Fruit fly (Drosophila melanogaster): Measurements from ENCODE around the gene Gyc89Da.

The Gyc89Da gene

DNA sequence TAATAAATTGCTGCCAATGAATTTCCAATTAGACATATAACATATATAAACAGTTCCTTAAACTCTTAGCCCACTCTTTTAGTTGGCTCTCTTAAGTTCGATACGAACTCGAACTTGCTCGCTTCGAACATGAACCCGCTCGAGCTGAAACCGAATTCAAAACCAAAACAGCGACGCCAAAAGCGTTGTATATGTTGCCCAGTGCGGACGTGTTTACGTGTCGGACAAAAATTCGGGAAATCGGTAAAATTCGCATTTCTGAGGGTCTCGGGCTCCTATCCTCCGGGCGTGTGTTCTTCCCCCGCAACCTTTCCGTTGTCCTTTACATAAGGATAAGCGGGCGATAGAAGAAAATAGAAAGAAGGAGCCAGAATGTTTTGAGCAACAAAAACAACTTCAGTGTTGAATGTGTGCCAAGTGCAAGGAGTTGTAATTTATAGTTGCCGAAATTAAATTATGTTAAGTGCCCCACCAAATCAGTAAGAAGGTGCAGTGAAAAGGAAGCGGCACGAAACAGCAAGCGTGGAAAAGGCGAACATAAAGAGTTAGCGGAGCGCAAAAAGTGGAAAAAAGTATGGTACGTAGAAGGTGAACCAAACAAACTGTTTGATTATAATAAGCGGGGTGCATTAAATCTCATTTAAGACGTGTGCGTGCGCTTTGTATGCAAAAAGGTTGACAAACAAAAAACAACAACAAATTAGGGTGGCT is 30.3 kb downstream of the Gyc89Da start, which contains the start of gene CG42342:
Gene CG42342 (plus strand): TSS at position 176 of the 711 bp plus-strand sequence.
- TF ChIP-seq psq (GFP tag; optimal IDR thresholded peaks at IDR 0.05) (peak; percentile 60), Abd-B (GFP tag; optimal IDR thresholded peaks at IDR 0.05) (no peak), Vsx2 (GFP tag; optimal IDR thresholded peaks at IDR 0.05; ENCODE audit: partially characterized antibody) (peak; percentile 10)

DNA sequence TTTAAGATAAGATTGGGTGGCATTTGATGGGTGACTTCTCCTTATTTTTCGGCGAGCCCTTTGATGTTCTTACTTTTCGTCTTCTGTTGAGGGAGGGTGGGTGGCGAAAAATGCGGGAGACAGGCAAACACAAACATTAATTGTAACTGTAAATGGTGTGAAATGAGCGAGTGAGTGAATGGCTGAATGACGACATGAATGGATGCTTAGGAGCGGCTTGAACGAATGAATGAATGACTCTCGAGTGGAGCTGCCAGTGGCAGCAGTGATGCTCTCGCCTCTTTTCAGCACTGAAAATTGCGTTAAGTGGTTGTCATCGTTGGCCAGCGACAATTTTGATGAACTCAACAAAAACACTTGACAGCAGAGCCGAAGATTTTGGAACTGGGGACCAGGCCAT is 32.1 kb downstream of the Gyc89Da start:
- TF ChIP-seq Myc (optimal IDR thresholded peaks at IDR 0.05) (no peak), CG32264 (GFP tag; optimal IDR thresholded peaks at IDR 0.05) (no peak), OdsH (GFP tag; optimal IDR thresholded peaks at IDR 0.05) (no peak), CrebA (GFP tag; optimal IDR thresholded peaks at IDR 0.05; ENCODE audit: borderline replicate concordance) (no peak), Mio (GFP tag; optimal IDR thresholded peaks at IDR 0.05) (no peak), tai (GFP tag; optimal IDR thresholded peaks at IDR 0.05) (no peak), fru (GFP tag; optimal IDR thresholded peaks at IDR 0.05) (no peak), CG9705 (GFP tag; optimal IDR thresholded peaks at IDR 0.05) (no peak), h (GFP tag; optimal IDR thresholded peaks at IDR 0.05) (no peak)

DNA sequence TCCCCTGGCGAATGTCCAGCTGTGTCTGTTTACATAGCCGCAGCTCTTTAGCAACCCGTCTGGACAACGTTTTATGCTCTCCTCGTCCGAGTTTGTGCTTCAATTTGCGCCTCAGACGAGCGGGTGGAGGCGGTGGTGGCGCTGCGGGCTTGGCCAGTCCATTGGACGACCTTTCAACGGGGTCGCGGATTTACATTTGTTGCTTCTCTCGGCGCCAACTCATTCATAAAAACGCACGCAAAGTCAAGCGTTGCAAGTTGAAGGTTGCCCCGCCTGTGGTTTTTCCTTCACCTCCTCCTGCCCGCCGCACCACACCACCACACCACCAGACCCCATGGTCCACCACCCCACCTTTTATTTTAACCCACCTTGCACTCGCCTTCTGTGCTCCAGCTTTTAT is 35.3 kb downstream of the Gyc89Da start:
- no peak for TF ChIP-seq Dif (GFP tag; optimal IDR thresholded peaks at IDR 0.05; ENCODE audit: partially characterized antibody)
- no peak for TF ChIP-seq Hr78 (GFP tag; optimal IDR thresholded peaks at IDR 0.05)
- no peak for TF ChIP-seq lola (GFP tag; optimal IDR thresholded peaks at IDR 0.05)
- no peak for TF ChIP-seq rgr (GFP tag; optimal IDR thresholded peaks at IDR 0.05)
- no peak for TF ChIP-seq GATAd (GFP tag; optimal IDR thresholded peaks at IDR 0.05)
- TF ChIP-seq pan (optimal IDR thresholded peaks at IDR 0.05): no peak
- TF ChIP-seq dsf (GFP tag; optimal IDR thresholded peaks at IDR 0.05; ENCODE audit: borderline replicate concordance): no peak

DNA sequence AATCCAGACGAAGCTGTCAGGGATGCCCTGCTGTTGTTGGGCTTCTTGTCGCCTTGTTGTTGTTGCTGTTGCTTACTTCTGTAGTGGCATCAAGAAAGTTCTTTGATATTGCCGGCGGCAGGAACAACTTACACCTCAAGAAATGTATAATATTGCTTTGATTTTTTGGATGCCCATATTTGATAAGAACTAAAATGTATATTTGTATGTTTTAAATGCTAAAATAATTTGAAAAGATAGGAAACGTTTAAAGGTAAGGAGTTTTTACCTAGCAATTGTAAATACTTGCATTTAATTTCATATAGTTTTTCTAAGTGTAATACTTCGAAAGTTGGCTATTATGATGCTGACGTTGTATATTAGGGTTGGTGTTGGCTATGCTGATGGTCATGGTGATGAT is 37.7 kb downstream of the Gyc89Da start:
- peak; percentile 4 for TF ChIP-seq psq (GFP tag; optimal IDR thresholded peaks at IDR 0.05)
- TF ChIP-seq HLH106 (tag; optimal IDR thresholded peaks at IDR 0.05): peak; percentile 21
- TF ChIP-seq Hnf4 (GFP tag; optimal IDR thresholded peaks at IDR 0.05): peak; percentile 16
- TF ChIP-seq OdsH (GFP tag; optimal IDR thresholded peaks at IDR 0.05): peak; percentile 41
- TF ChIP-seq Dfd (GFP tag; optimal IDR thresholded peaks at IDR 0.05): no peak
- TF ChIP-seq fru (GFP tag; optimal IDR thresholded peaks at IDR 0.05): peak; percentile 36
- TF ChIP-seq foxo (GFP tag; optimal IDR thresholded peaks at IDR 0.05): peak in 1 of 2 experiments; percentile 30
- no peak for TF ChIP-seq dmrt93B (GFP tag; optimal IDR thresholded peaks at IDR 0.05)
- TF ChIP-seq h (GFP tag; optimal IDR thresholded peaks at IDR 0.05): peak; percentile 21
- peak; percentile 4 for TF ChIP-seq rgr (GFP tag; optimal IDR thresholded peaks at IDR 0.05)
- TF ChIP-seq Hr78 (GFP tag; optimal IDR thresholded peaks at IDR 0.05): no peak

DNA sequence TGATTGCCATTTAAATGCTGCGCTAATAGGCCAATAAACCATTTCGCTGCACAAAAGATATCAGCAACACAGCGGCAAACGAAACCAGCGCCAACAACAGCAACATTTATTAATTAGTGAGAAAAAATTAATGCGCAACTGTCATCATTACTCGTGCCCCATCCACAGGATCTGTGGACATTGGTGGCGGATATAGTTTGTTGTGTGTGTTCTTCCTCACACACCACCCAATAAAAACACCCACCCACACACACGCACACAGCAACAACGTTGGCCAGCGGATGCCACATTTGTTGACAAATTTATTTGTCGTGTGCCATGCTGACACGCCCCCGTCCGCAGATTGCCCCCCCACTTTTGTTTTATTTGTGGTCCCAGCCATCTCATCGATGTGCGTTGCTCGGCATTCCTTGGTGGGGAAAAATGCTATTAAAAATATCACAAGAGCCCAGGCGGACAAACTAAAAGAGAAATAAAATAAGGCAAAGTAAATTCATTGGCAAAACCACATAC is 45.8 kb downstream of the Gyc89Da start:
- TF ChIP-seq Rel (GFP tag; optimal IDR thresholded peaks at IDR 0.05) (no peak), Rel (tag; optimal IDR thresholded peaks at IDR 0.05) (no peak), Mio (GFP tag; optimal IDR thresholded peaks at IDR 0.05) (no peak), Sp1 (GFP tag; optimal IDR thresholded peaks at IDR 0.05) (no peak), Abd-B (GFP tag; optimal IDR thresholded peaks at IDR 0.05) (no peak), HLH106 (tag; optimal IDR thresholded peaks at IDR 0.05) (no peak), Vsx2 (GFP tag; optimal IDR thresholded peaks at IDR 0.05; ENCODE audit: partially characterized antibody) (no peak), ey (GFP tag; optimal IDR thresholded peaks at IDR 0.05) (no peak), CG32264 (GFP tag; optimal IDR thresholded peaks at IDR 0.05) (no peak), sage (GFP tag; optimal IDR thresholded peaks at IDR 0.05) (no peak), lola (GFP tag; optimal IDR thresholded peaks at IDR 0.05) (no peak), dmrt93B (GFP tag; optimal IDR thresholded peaks at IDR 0.05) (no peak), GATAd (GFP tag; optimal IDR thresholded peaks at IDR 0.05) (no peak), h (GFP tag; optimal IDR thresholded peaks at IDR 0.05) (no peak)

DNA sequence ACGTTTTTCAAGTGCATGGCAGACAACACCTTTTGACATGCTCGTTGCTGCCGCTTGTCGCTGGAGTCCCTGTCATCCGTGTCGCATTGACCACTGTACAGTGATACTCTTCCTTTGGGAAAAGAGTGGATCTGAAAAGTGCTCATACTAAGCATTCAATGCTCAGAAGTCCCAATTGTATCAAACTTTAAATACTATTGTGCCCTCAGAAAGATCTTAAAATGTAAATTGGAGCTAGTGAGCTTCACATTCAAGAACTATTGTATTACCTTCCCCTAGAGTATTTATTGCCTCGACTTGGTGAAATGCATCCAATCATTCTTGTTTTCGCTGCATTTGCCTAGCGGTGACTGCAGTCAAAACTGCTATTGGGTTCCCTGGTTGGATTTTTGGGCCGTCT is 51.0 kb downstream of the Gyc89Da start:
- TF ChIP-seq N (GFP tag; optimal IDR thresholded peaks at IDR 0.05) (no peak), woc (GFP tag; optimal IDR thresholded peaks at IDR 0.05) (peak; percentile 14)
